Worm (Caenorhabditis elegans): ENCODE data around the gene ccm-2.
A peak's percentile ranks its signal among the peaks of the same experiment; 100 is the strongest.

Gene ccm-2

DNA sequence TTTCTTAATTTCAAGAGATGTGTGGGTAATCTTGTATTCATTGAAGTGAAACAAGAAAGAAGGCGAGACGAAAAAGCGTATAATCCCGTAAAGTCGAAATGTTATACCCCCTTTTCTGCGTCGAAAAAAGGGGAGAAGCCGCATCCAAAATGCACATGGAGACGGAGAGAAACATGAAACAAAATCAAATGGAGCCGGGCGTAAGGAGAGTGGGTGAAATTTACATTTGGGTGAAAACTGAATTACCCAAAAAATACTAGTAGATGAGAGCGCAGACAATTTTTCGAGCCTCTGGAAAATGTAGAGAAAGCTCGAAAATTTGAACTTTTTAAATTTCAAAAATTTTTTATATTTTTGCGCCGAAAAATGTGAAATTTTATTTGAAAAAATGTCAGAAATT lies 18.2 kb upstream of the ccm-2 start:
- TF ChIP-seq ets-7 (tag; optimal IDR thresholded peaks at IDR 0.05) (no peak), ama-1 (optimal IDR thresholded peaks at IDR 0.05) (no peak), ceh-36 (tag; optimal IDR thresholded peaks at IDR 0.05) (no peak), B0310.2 (tag; optimal IDR thresholded peaks at IDR 0.05) (no peak), flt-1 (GFP tag; IDR thresholded peaks at IDR 0.05) (no peak), F13C5.2 (tag; optimal IDR thresholded peaks at IDR 0.05) (no peak), hmbx-1 (tag; optimal IDR thresholded peaks at IDR 0.05) (no peak)

DNA sequence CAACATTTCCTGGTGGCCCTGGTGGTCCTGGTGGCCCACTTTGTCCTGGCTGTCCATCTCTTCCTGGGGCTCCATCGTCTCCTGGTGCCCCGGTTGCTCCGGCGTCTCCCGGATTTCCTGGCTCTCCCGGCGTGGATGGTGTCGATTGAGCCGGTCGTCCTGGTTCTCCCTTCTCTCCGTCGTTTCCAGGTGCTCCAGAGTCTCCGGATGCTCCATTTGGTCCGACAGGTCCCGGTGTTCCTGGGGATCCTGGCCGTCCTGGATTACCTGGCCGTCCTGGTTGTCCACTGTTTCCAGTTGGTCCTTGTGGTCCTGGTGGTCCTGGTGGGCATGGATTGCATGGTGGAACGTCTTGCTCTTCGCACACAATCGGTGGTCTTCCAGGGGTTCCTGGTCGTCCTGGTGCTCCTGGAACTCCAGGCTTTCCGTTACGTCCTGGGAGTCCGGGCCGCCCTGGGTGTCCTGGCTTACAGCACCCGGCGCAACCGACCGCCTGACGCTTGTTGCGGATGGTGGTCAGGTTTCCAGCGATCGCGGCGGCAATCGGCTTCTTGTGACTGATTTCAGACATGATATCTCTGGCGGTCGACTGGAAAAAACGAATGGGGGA lies 15.9 kb upstream of the ccm-2 start:
- no peak for TF ChIP-seq ceh-36 (tag; optimal IDR thresholded peaks at IDR 0.05)
- TF ChIP-seq aly-1 (tag; optimal IDR thresholded peaks at IDR 0.05): no peak
- no peak for TF ChIP-seq pes-1 (GFP tag; IDR thresholded peaks at IDR 0.05)
- no peak for TF ChIP-seq hmbx-1 (tag; optimal IDR thresholded peaks at IDR 0.05)
- no peak for TF ChIP-seq hmg-4 (GFP tag; optimal IDR thresholded peaks at IDR 0.05)
- TF ChIP-seq F13C5.2 (tag; optimal IDR thresholded peaks at IDR 0.05): no peak
- no peak for TF ChIP-seq sea-1 (GFP tag; conservative IDR thresholded peaks at IDR 0.05)
- TF ChIP-seq tbx-37 (GFP tag; conservative IDR thresholded peaks at IDR 0.05): no peak
- no peak for TF ChIP-seq B0310.2 (tag; optimal IDR thresholded peaks at IDR 0.05)
- no peak for TF ChIP-seq hnd-1 (tag; optimal IDR thresholded peaks at IDR 0.05)
- no peak for TF ChIP-seq scrt-1 (GFP tag; IDR thresholded peaks at IDR 0.05)
- no peak for TF ChIP-seq ama-1 (optimal IDR thresholded peaks at IDR 0.05)
- no peak for TF ChIP-seq ets-7 (tag; optimal IDR thresholded peaks at IDR 0.05)
- TF ChIP-seq ceh-13 (GFP tag; optimal IDR thresholded peaks at IDR 0.05): no peak
- TF ChIP-seq tbx-11 (GFP tag; IDR thresholded peaks at IDR 0.05): no peak
- no peak for TF ChIP-seq flt-1 (GFP tag; IDR thresholded peaks at IDR 0.05)
- TF ChIP-seq tra-4 (tag; optimal IDR thresholded peaks at IDR 0.05): no peak

DNA sequence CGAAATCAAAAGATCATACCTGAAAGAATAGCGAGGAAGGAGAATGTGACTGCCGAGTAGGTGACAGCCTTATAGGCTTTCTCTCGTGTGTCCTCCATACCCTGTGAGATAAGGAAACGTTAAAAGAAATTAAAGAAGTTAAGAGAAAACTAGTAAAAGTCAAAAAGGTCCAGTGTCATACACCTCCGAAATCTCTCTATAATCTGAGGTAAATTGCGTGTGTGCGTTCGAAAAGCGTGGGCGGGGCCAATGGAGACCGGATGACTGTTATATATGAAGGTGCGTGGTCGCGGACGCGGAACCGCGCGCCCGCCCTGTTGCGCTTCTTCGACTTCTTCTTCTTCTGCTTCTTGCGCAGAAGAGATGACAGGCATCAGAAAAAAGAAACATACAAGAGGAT lies 14.3 kb upstream of the ccm-2 start, which contains the start of gene col-109:
col-109 (minus strand) TSS at position 101 of the 400 bp plus-strand sequence.
- TF ChIP-seq ets-7 (tag; optimal IDR thresholded peaks at IDR 0.05): no peak
- no peak for TF ChIP-seq ceh-13 (GFP tag; optimal IDR thresholded peaks at IDR 0.05)
- TF ChIP-seq sea-1 (GFP tag; conservative IDR thresholded peaks at IDR 0.05): no peak
- TF ChIP-seq scrt-1 (GFP tag; IDR thresholded peaks at IDR 0.05): no peak
- TF ChIP-seq tbx-37 (GFP tag; conservative IDR thresholded peaks at IDR 0.05): no peak
- TF ChIP-seq flt-1 (GFP tag; IDR thresholded peaks at IDR 0.05): no peak
- no peak for TF ChIP-seq hmg-4 (GFP tag; optimal IDR thresholded peaks at IDR 0.05)
- no peak for TF ChIP-seq ceh-36 (tag; optimal IDR thresholded peaks at IDR 0.05)
- no peak for TF ChIP-seq pes-1 (GFP tag; IDR thresholded peaks at IDR 0.05)
- TF ChIP-seq ama-1 (optimal IDR thresholded peaks at IDR 0.05): no peak
- no peak for TF ChIP-seq hnd-1 (tag; optimal IDR thresholded peaks at IDR 0.05)
- no peak for TF ChIP-seq B0310.2 (tag; optimal IDR thresholded peaks at IDR 0.05)
- TF ChIP-seq F13C5.2 (tag; optimal IDR thresholded peaks at IDR 0.05): no peak
- no peak for TF ChIP-seq hmbx-1 (tag; optimal IDR thresholded peaks at IDR 0.05)
- TF ChIP-seq aly-1 (tag; optimal IDR thresholded peaks at IDR 0.05): no peak

DNA sequence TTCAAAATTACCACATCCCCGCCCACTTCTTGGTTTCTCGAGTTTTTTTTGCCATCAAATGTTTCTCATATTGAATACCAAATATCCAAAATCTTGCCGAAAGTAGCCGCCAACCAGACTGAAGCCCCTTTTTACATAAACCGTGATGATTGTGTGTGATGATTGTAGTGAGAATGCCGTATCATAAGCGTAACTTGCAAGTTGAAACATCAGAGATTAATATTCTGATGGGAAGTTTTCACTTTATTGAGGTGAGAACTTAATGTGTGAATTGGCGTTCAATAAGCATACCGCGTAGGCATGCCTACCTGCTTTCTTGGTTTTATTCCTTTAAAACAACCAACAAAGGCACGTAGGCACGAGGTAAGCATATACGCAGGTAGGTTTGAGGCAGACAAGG lies 12.9 kb upstream of the ccm-2 start, which contains the start of gene Y38C1BA.4:
Y38C1BA.4 (plus strand) TSS at position 301 of the 400 bp plus-strand sequence.
- no peak for TF ChIP-seq flt-1 (GFP tag; IDR thresholded peaks at IDR 0.05)
- TF ChIP-seq scrt-1 (GFP tag; IDR thresholded peaks at IDR 0.05): no peak
- TF ChIP-seq ceh-36 (tag; optimal IDR thresholded peaks at IDR 0.05): no peak
- no peak for TF ChIP-seq hnd-1 (tag; optimal IDR thresholded peaks at IDR 0.05)
- no peak for TF ChIP-seq aly-1 (tag; optimal IDR thresholded peaks at IDR 0.05)
- no peak for TF ChIP-seq F13C5.2 (tag; optimal IDR thresholded peaks at IDR 0.05)
- TF ChIP-seq B0310.2 (tag; optimal IDR thresholded peaks at IDR 0.05): no peak
- TF ChIP-seq tra-4 (tag; optimal IDR thresholded peaks at IDR 0.05): no peak
- TF ChIP-seq pes-1 (GFP tag; IDR thresholded peaks at IDR 0.05): no peak
- TF ChIP-seq ets-7 (tag; optimal IDR thresholded peaks at IDR 0.05): no peak
- no peak for TF ChIP-seq hmbx-1 (tag; optimal IDR thresholded peaks at IDR 0.05)

DNA sequence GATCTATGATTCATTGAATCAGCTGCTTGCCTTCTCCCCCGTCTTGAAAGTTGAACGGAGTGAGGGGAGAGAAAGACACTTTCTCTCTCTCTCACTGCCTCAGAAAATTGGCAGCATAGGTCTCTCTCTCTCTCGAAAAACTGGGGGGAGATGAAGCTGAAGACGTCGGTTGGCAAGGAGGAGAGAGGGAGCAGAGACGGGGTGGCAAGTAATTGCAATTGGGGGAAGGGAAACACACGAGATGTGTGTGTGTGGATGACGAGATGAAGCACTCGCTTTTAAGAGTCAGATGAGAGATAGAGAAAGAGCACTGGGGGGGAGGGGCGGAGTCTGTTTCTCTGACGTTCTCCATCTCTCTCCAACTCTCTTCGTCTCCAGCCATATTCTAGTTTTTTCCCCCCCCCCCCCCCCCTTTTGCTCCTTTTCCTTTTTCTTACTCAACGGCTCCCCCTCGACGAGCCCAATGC lies 10.3 kb upstream of the ccm-2 start, which contains the start of gene cmk-1:
cmk-1 (plus strand) TSS at position 417 of the 467 bp plus-strand sequence.
- TF ChIP-seq tra-4 (tag; optimal IDR thresholded peaks at IDR 0.05): no peak
- peak; percentile 36 for TF ChIP-seq F13C5.2 (tag; optimal IDR thresholded peaks at IDR 0.05)
- no peak for TF ChIP-seq ceh-13 (GFP tag; optimal IDR thresholded peaks at IDR 0.05)

DNA sequence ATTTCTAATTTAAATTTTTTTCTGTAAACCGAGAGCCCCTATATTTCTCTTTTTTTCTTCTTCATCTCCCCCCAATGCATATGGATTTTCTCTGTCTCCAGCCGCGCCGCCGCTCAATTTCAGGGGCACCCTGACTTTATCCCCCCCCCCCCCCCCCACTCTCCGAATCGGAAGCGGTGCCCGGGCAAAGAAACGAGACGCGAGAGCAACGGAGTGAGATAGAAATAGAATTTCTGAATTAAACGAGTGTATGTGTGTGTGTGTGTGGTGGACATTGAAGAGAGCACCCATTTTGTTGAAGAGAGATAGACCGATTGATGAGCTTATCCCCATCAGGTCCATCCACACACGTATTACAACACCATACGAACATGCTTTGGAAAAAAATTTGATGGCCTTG lies 8.6 kb upstream of the ccm-2 start:
- TF ChIP-seq ceh-13 (GFP tag; optimal IDR thresholded peaks at IDR 0.05) (no peak), B0310.2 (tag; optimal IDR thresholded peaks at IDR 0.05) (no peak), sea-1 (GFP tag; conservative IDR thresholded peaks at IDR 0.05) (no peak), aly-1 (tag; optimal IDR thresholded peaks at IDR 0.05) (no peak), hmbx-1 (tag; optimal IDR thresholded peaks at IDR 0.05) (no peak), scrt-1 (GFP tag; IDR thresholded peaks at IDR 0.05) (no peak), tra-4 (tag; optimal IDR thresholded peaks at IDR 0.05) (no peak), hnd-1 (tag; optimal IDR thresholded peaks at IDR 0.05) (no peak), ama-1 (optimal IDR thresholded peaks at IDR 0.05) (no peak), F13C5.2 (tag; optimal IDR thresholded peaks at IDR 0.05) (no peak), flt-1 (GFP tag; IDR thresholded peaks at IDR 0.05) (no peak), ceh-36 (tag; optimal IDR thresholded peaks at IDR 0.05) (no peak), tbx-37 (GFP tag; conservative IDR thresholded peaks at IDR 0.05) (no peak), tbx-11 (GFP tag; IDR thresholded peaks at IDR 0.05) (no peak), pes-1 (GFP tag; IDR thresholded peaks at IDR 0.05) (no peak), hmg-4 (GFP tag; optimal IDR thresholded peaks at IDR 0.05) (no peak)

DNA sequence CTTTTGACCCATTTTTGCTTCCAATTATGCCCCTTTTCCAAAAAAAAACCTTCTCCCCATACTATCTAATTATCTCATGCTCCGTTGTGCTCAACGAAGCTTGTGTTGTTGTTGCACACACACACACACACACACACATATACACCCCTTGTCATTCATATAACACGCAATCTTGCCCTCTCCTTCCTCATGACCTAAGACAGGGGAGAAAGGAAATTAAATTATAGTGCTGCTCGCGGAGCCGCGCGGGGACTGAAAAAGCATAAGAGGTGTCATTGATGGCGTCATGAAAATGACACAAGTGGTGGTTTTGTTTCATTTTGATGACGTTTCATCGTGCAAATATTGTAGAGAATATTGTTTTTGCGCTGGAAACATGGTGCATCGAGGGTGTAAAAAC lies 7.7 kb upstream of the ccm-2 start:
- TF ChIP-seq ceh-13 (GFP tag; optimal IDR thresholded peaks at IDR 0.05) (no peak), sea-1 (GFP tag; conservative IDR thresholded peaks at IDR 0.05) (no peak), ama-1 (optimal IDR thresholded peaks at IDR 0.05) (no peak), hnd-1 (tag; optimal IDR thresholded peaks at IDR 0.05) (no peak), aly-1 (tag; optimal IDR thresholded peaks at IDR 0.05) (no peak), scrt-1 (GFP tag; IDR thresholded peaks at IDR 0.05) (no peak), flt-1 (GFP tag; IDR thresholded peaks at IDR 0.05) (no peak), B0310.2 (tag; optimal IDR thresholded peaks at IDR 0.05) (no peak), hmbx-1 (tag; optimal IDR thresholded peaks at IDR 0.05) (no peak), tbx-37 (GFP tag; conservative IDR thresholded peaks at IDR 0.05) (no peak), F13C5.2 (tag; optimal IDR thresholded peaks at IDR 0.05) (no peak), ets-7 (tag; optimal IDR thresholded peaks at IDR 0.05) (no peak), pes-1 (GFP tag; IDR thresholded peaks at IDR 0.05) (no peak), tbx-11 (GFP tag; IDR thresholded peaks at IDR 0.05) (no peak), tra-4 (tag; optimal IDR thresholded peaks at IDR 0.05) (no peak), ceh-36 (tag; optimal IDR thresholded peaks at IDR 0.05) (no peak), hmg-4 (GFP tag; optimal IDR thresholded peaks at IDR 0.05) (no peak)
